Worm (Caenorhabditis elegans) whole organism, L4/young adult: ENCODE results near the gene C50F4.10.

ENCODE experiments used
- W03F9.2 ChIP-seq: fragments of 150-350 bp; optimal IDR thresholded peaks from 2 replicates; lab custom pipeline; 2014; ENCODE audit warnings: missing biosample characterization, missing genetic modification characterization
- dao-5 ChIP-seq: sonication (generic microtip); optimal IDR thresholded peaks from 2 replicates; lab custom pipeline; 2016; ENCODE audit warnings: missing genotype, missing genetic modification characterization, moderate library complexity, missing compliant biosample characterization
- him-1 ChIP-seq: sonication (generic microtip); optimal IDR thresholded peaks from 2 replicates; lab custom pipeline; 2016; ENCODE audit warnings: missing genotype, missing genetic modification reagents, missing genetic modification characterization, missing compliant biosample characterization

ce11 chrV:9568707-9569106 is 37.3 kb upstream of the C50F4.10 start, which contains the start of gene F25B3.4:
- TF ChIP-seq him-1 (tag; lab: Kevin White, UChicago) (no peak), W03F9.2 (tag; lab: Kevin White, UChicago) (no peak), dao-5 (tag; lab: Kevin White, UChicago) (no peak)
